Worm (Caenorhabditis elegans) whole organism, L4/young adult: Measurements from ENCODE around the gene hizr-1.

Source experiments
- dao-5 ChIP-seq: sonication (generic microtip); optimal IDR thresholded peaks from 2 replicates; lab custom pipeline; 2016; ENCODE audit warnings: missing genotype, missing genetic modification characterization, moderate library complexity, missing compliant biosample characterization
- him-1 ChIP-seq: sonication (generic microtip); optimal IDR thresholded peaks from 2 replicates; lab custom pipeline; 2016; ENCODE audit warnings: missing genotype, missing genetic modification reagents, missing genetic modification characterization, missing compliant biosample characterization

- TF ChIP-seq dao-5 (no peak), him-1 (no peak)
Measured at ce11 chrX:11351856-11352255, 33.8 kb downstream of the hizr-1 start, which contains the start of gene pgp-3.
